Worm (Caenorhabditis elegans) whole organism, young adult: Measurements from ENCODE around the gene C16D2.1.

ENCODE experiments used
- F49E8.2 ChIP-seq: sonication (generic microtip); optimal IDR thresholded peaks from 3 replicates; lab custom pipeline; 2017; ENCODE audit warnings: missing genetic modification characterization, mild to moderate bottlenecking, missing compliant biosample characterization, antibody characterized with exemption, moderate library complexity; ENCODE audit not compliant: insufficient read depth
- akir-1 ChIP-seq: fragments of 200-800 bp; sonication (Bioruptor generic); optimal IDR thresholded peaks from 2 replicates; lab custom pipeline; 2018; ENCODE audit warnings: mild to moderate bottlenecking, missing genetic modification characterization, moderate library complexity, missing compliant biosample characterization
- ceh-40 ChIP-seq: fragments of 200-800 bp; sonication (Bioruptor generic); IDR thresholded peaks from 2 replicates; pipeline ENCODE4 v1.3.6; 2022; ENCODE audit warnings: missing genetic modification characterization, missing compliant biosample characterization
- lsl-1 ChIP-seq: fragments of 200-800 bp; sonication (Bioruptor generic); optimal IDR thresholded peaks from 2 replicates; lab custom pipeline; 2018; ENCODE audit warnings: mild to moderate bottlenecking, missing genetic modification characterization, moderate library complexity, missing compliant biosample characterization
- madf-8 ChIP-seq: fragments of 200-800 bp; sonication (Bioruptor generic); conservative IDR thresholded peaks from 2 replicates; pipeline ENCODE4 v1.3.6; 2022; ENCODE audit warnings: missing genetic modification reagents, missing genetic modification characterization, missing compliant biosample characterization
- snpc-4 ChIP-seq, 5 experiments: fragments of 150-350 bp in 1 of 5; sonication (generic microtip) in 4 of 5; optimal IDR thresholded peaks; 2 replicates each; lab custom pipeline; 2014 to 2018; ENCODE audit warnings: missing genetic modification characterization in 5 of 5, missing biosample characterization in 3 of 5, antibody characterized with exemption in 2 of 5, mild to moderate bottlenecking in 2 of 5, missing compliant biosample characterization in 2 of 5, missing genotype in 2 of 5, moderate library complexity in 2 of 5, missing genetic modification reagents in 1 of 5

DNA sequence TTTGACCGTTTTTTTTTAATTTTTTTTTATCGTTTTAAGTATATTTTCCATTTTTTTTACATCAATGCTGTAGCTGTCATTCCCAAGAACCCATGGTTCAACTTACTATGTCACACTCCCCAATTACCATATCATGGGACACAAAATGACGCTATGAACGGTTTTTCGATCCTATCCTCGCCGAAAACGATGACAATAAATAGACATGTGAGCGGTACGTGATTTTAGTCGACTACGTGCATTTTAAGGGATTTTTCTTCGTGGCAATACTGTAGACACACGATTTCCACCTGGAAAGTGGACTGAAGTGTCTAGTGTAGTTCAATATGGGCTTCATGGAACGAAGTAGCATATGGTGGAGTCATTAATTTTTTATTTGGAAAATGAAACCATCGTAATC, 24.8 kb downstream of the C16D2.1 start:
- no peak for TF ChIP-seq lsl-1
- no peak for TF ChIP-seq snpc-4 (GFP tag; optimal IDR thresholded peaks at IDR 0.05; lab: Kevin White, UChicago)
- TF ChIP-seq snpc-4 (tag; optimal IDR thresholded peaks at IDR 0.05; lab: Kevin White, UChicago), result no peak
- TF ChIP-seq akir-1 (GFP tag; lab: Kevin White, UChicago), result no peak
- TF ChIP-seq madf-8 (GFP tag; lab: Robert Waterston, UW), result no peak
- no peak for TF ChIP-seq F49E8.2 (tag; lab: Kevin White, UChicago)
- no peak for TF ChIP-seq ceh-40 (GFP tag; lab: Robert Waterston, UW)
